Worm (Caenorhabditis elegans) whole organism, L4 larva: ENCODE measurements around the gene F13D12.5.

Experiments used
- F26F4.8 ChIP-seq: fragments of 200-800 bp; sonication (Bioruptor generic); conservative IDR thresholded peaks from 2 replicates; pipeline ENCODE4 v1.3.6; 2022; ENCODE audit warnings: missing genetic modification characterization, missing compliant biosample characterization
- R02D3.7 ChIP-seq: fragments of 150-350 bp; sonication (generic microtip); optimal IDR thresholded peaks from 3 replicates; lab custom pipeline; 2014; ENCODE audit warnings: missing biosample characterization, missing genetic modification characterization
- T20F7.1 ChIP-seq: fragments of 200-800 bp; sonication (Bioruptor generic); optimal IDR thresholded peaks from 2 replicates; lab custom pipeline; 2018; ENCODE audit warnings: mild to moderate bottlenecking, missing genetic modification characterization, missing compliant biosample characterization
- T26A8.4 ChIP-seq: fragments of 200-800 bp; sonication (Bioruptor generic); IDR thresholded peaks from 2 replicates; pipeline ENCODE4 v1.3.6; 2022; ENCODE audit warnings: missing genetic modification characterization, missing compliant biosample characterization
- Y105C5A.15 ChIP-seq: fragments of 200-800 bp; sonication (Bioruptor generic); IDR thresholded peaks from 2 replicates; pipeline ENCODE4 v1.3.6; 2022; ENCODE audit warnings: missing genetic modification characterization, missing compliant biosample characterization
- Y48G9A.11 ChIP-seq: fragments of 200-800 bp; sonication (Bioruptor generic); IDR thresholded peaks from 2 replicates; pipeline ENCODE4 v1.3.6; 2022; ENCODE audit warnings: missing genetic modification reagents, missing genetic modification characterization, missing compliant biosample characterization
- Y75B8A.6 ChIP-seq: fragments of 200-800 bp; sonication (Bioruptor generic); IDR thresholded peaks from 2 replicates; pipeline ENCODE4 v1.3.6; 2022; ENCODE audit warnings: missing genetic modification reagents, missing genetic modification characterization, missing compliant biosample characterization
- ZK337.2 ChIP-seq: fragments of 200-800 bp; sonication (Bioruptor generic); IDR thresholded peaks from 2 replicates; pipeline ENCODE4 v1.3.6; 2022; ENCODE audit warnings: missing genetic modification reagents, missing genetic modification characterization, missing compliant biosample characterization
- ZK546.5 ChIP-seq, 2 experiments: sonication (generic microtip); optimal IDR thresholded peaks; 2 replicates each; lab custom pipeline; 2017; ENCODE audit warnings: missing biosample characterization in 2 of 2, missing genetic modification characterization in 2 of 2
- ceh-20 ChIP-seq: fragments of 200-800 bp; sonication (Bioruptor generic); IDR thresholded peaks from 2 replicates; pipeline ENCODE4 v1.3.6; 2022; ENCODE audit warnings: missing genetic modification reagents, missing genetic modification characterization, missing compliant biosample characterization
- ceh-28 ChIP-seq: fragments of 150-350 bp; optimal IDR thresholded peaks from 2 replicates; lab custom pipeline; 2014; ENCODE audit warnings: missing biosample characterization, missing genetic modification reagents, missing genetic modification characterization
- ces-1 ChIP-seq: fragments of 150-350 bp; sonication (generic microtip); optimal IDR thresholded peaks from 4 replicates; lab custom pipeline; 2014; ENCODE audit warnings: missing biosample characterization, missing genetic modification reagents, missing genetic modification characterization
- ctbp-1 ChIP-seq: fragments of 200-800 bp; sonication (Bioruptor generic); IDR thresholded peaks from 2 replicates; pipeline ENCODE4 v1.3.6; 2022; ENCODE audit warnings: missing genetic modification reagents, missing genetic modification characterization, missing compliant biosample characterization
- daf-12 ChIP-seq: fragments of 150-350 bp; optimal IDR thresholded peaks from 2 replicates; lab custom pipeline; 2014; ENCODE audit warnings: missing biosample characterization, missing genetic modification reagents, missing genetic modification characterization
- daf-19 ChIP-seq: fragments of 200-800 bp; sonication (Bioruptor generic); conservative IDR thresholded peaks from 2 replicates; pipeline ENCODE4 v1.3.6; 2022; ENCODE audit warnings: missing genetic modification characterization, missing compliant biosample characterization
- dmd-8 ChIP-seq: fragments of 200-800 bp; sonication (Bioruptor generic); IDR thresholded peaks from 2 replicates; pipeline ENCODE4 v1.3.6; 2022; ENCODE audit warnings: missing genetic modification characterization, missing compliant biosample characterization
- dve-1 ChIP-seq: sonication (generic microtip); optimal IDR thresholded peaks from 2 replicates; lab custom pipeline; 2017; ENCODE audit warnings: antibody characterized with exemption, mild to moderate bottlenecking, missing genetic modification characterization, missing compliant biosample characterization; ENCODE audit not compliant: insufficient read depth
- gei-8 ChIP-seq: fragments of 200-800 bp; sonication (Bioruptor generic); optimal IDR thresholded peaks from 2 replicates; lab custom pipeline; 2018; ENCODE audit warnings: mild to moderate bottlenecking, missing genetic modification characterization, missing compliant biosample characterization
- hmg-1.1 ChIP-seq: fragments of 200-800 bp; sonication (Bioruptor generic); IDR thresholded peaks from 2 replicates; pipeline ENCODE4 v1.3.6; 2022; ENCODE audit warnings: missing genetic modification reagents, missing genetic modification characterization, missing compliant biosample characterization
- lin-1 ChIP-seq: fragments of 200-800 bp; sonication (Bioruptor generic); IDR thresholded peaks from 2 replicates; pipeline ENCODE4 v1.3.6; 2022; ENCODE audit warnings: missing genetic modification reagents, missing genetic modification characterization, missing compliant biosample characterization
- lin-13 ChIP-seq: fragments of 150-350 bp; optimal IDR thresholded peaks from 2 replicates; lab custom pipeline; 2014; ENCODE audit warnings: missing biosample characterization, missing genetic modification reagents, missing genetic modification characterization
- lin-15B ChIP-seq: fragments of 150-350 bp; sonication (generic microtip); optimal IDR thresholded peaks from 3 replicates; lab custom pipeline; 2014; ENCODE audit warnings: missing biosample characterization, missing genetic modification characterization
- lin-29 ChIP-seq: fragments of 200-800 bp; sonication (Bioruptor generic); IDR thresholded peaks from 2 replicates; pipeline ENCODE4 v1.3.6; 2022; ENCODE audit warnings: missing genetic modification reagents, missing genetic modification characterization, missing compliant biosample characterization
- lin-38 ChIP-seq: fragments of 200-800 bp; sonication (Bioruptor generic); IDR thresholded peaks from 2 replicates; pipeline ENCODE4 v1.3.6; 2022; ENCODE audit warnings: missing genetic modification reagents, missing genetic modification characterization, missing compliant biosample characterization
- lin-39 ChIP-seq: fragments of 150-350 bp; optimal IDR thresholded peaks from 2 replicates; lab custom pipeline; 2014; ENCODE audit warnings: missing biosample characterization, missing genetic modification reagents, missing genetic modification characterization
- lsy-2 ChIP-seq, 2 experiments: fragments of 150-350 bp in 1 of 2; sonication (generic microtip) in 1 of 2; optimal IDR thresholded peaks; 2 replicates each; lab custom pipeline; 2014 to 2017; ENCODE audit warnings: missing biosample characterization in 2 of 2, missing genetic modification characterization in 2 of 2
- mdl-1 ChIP-seq, 2 experiments: fragments of 150-350 bp in 1 of 2; sonication (generic microtip) in 1 of 2; optimal IDR thresholded peaks; 2 replicates each; lab custom pipeline; 2014 to 2017; ENCODE audit warnings: missing biosample characterization in 2 of 2, missing genetic modification characterization in 2 of 2
- mep-1 ChIP-seq: fragments of 150-350 bp; sonication (generic microtip); optimal IDR thresholded peaks from 3 replicates; lab custom pipeline; 2014; ENCODE audit warnings: missing biosample characterization, missing genetic modification characterization
- mes-2 ChIP-seq: sonication (generic microtip); optimal IDR thresholded peaks from 2 replicates; lab custom pipeline; 2016; ENCODE audit warnings: missing genotype, mild to moderate bottlenecking, missing genetic modification characterization, missing compliant biosample characterization; ENCODE audit not compliant: poor library complexity, severe bottlenecking
- mxl-3 ChIP-seq: fragments of 200-800 bp; sonication (Bioruptor generic); optimal IDR thresholded peaks from 2 replicates; lab custom pipeline; 2018; ENCODE audit warnings: mild to moderate bottlenecking, missing genetic modification characterization, missing compliant biosample characterization
- nhr-11 ChIP-seq: fragments of 150-350 bp; optimal IDR thresholded peaks from 2 replicates; lab custom pipeline; 2014; ENCODE audit warnings: missing biosample characterization, missing genetic modification characterization
- nhr-237 ChIP-seq: sonication (generic microtip); optimal IDR thresholded peaks from 2 replicates; lab custom pipeline; 2017; ENCODE audit warnings: missing biosample characterization, missing genetic modification characterization
- nhr-6 ChIP-seq: fragments of 150-350 bp; optimal IDR thresholded peaks from 2 replicates; lab custom pipeline; 2014; ENCODE audit warnings: missing biosample characterization, missing genetic modification characterization
- pha-4 ChIP-seq, 2 experiments: fragments of 150-350 bp in 1 of 2; fragments of 200-800 bp in 1 of 2; sonication (Bioruptor generic) in 1 of 2; IDR thresholded peaks in 1 of 2; optimal IDR thresholded peaks in 1 of 2; 2 replicates each; pipeline versions ENCODE4 v1.3.6 to Lab custom; 2014 to 2022; ENCODE audit warnings: missing genetic modification characterization in 2 of 2, missing genetic modification reagents in 2 of 2, missing biosample characterization in 1 of 2, missing compliant biosample characterization in 1 of 2
- snpc-1.2 ChIP-seq: fragments of 200-800 bp; sonication (Bioruptor generic); IDR thresholded peaks from 2 replicates; pipeline ENCODE4 v1.3.6; 2022; ENCODE audit warnings: missing genetic modification reagents, missing genetic modification characterization, missing compliant biosample characterization
- snpc-4 ChIP-seq: fragments of 150-350 bp; optimal IDR thresholded peaks from 2 replicates; lab custom pipeline; 2014; ENCODE audit warnings: missing biosample characterization, missing genetic modification characterization
- spr-1 ChIP-seq: sonication (generic microtip); optimal IDR thresholded peaks from 2 replicates; lab custom pipeline; 2016; ENCODE audit warnings: mild to moderate bottlenecking, missing genetic modification characterization, missing compliant biosample characterization
- spr-3 ChIP-seq: fragments of 200-800 bp; sonication (Bioruptor generic); optimal IDR thresholded peaks from 2 replicates; lab custom pipeline; 2018; ENCODE audit warnings: mild to moderate bottlenecking, missing genetic modification characterization, missing compliant biosample characterization
- unc-39 ChIP-seq: sonication (generic microtip); optimal IDR thresholded peaks from 2 replicates; lab custom pipeline; 2017; ENCODE audit warnings: missing biosample characterization, missing genetic modification characterization
- unc-62 ChIP-seq, 3 experiments: fragments of 150-350 bp in 1 of 3; sonication (generic microtip); optimal IDR thresholded peaks in 2 of 3; peaks in 1 of 3; 1 replicate in 1 of 3; 2 replicates in 2 of 3; lab custom pipeline; 2014 to 2017; ENCODE audit warnings: missing biosample characterization in 3 of 3, missing genetic modification characterization in 3 of 3, missing genetic modification reagents in 3 of 3, missing genotype in 1 of 3
- zfp-3 ChIP-seq: fragments of 200-800 bp; sonication (Bioruptor generic); conservative IDR thresholded peaks from 2 replicates; pipeline ENCODE4 v1.3.6; 2022; ENCODE audit warnings: missing genetic modification reagents, missing genetic modification characterization, missing compliant biosample characterization
- zip-11 ChIP-seq: fragments of 200-800 bp; sonication (Bioruptor generic); IDR thresholded peaks from 2 replicates; pipeline ENCODE4 v1.3.6; 2022; ENCODE audit warnings: missing genetic modification characterization, missing compliant biosample characterization
- zip-2 ChIP-seq: fragments of 150-350 bp; optimal IDR thresholded peaks from 2 replicates; lab custom pipeline; 2014; ENCODE audit warnings: missing biosample characterization, missing genetic modification characterization
- ztf-7 ChIP-seq: fragments of 150-350 bp; optimal IDR thresholded peaks from 2 replicates; lab custom pipeline; 2014; ENCODE audit warnings: missing biosample characterization, missing genetic modification characterization

Gene F13D12.5

ce11 chrII:11746782-11747288 lies 20.2 kb downstream of the F13D12.5 start (continued):
- peak; percentile 82 for TF ChIP-seq mep-1
- peak; percentile 59 for TF ChIP-seq nhr-6 (tag; lab: Kevin White, UChicago)
- TF ChIP-seq ceh-20 (GFP tag; lab: Robert Waterston, UW): peak; percentile 66
- peak; percentile 54 for TF ChIP-seq ceh-28 (tag; lab: Kevin White, UChicago)
- TF ChIP-seq zip-11 (GFP tag; lab: Robert Waterston, UW): no peak
- TF ChIP-seq ZK546.5 (tag; optimal IDR thresholded peaks at IDR 0.05; lab: Kevin White, UChicago): no peak
- TF ChIP-seq dmd-8 (GFP tag; lab: Robert Waterston, UW): no peak
- TF ChIP-seq Y48G9A.11: no peak
- no peak for TF ChIP-seq snpc-1.2 (GFP tag; lab: Robert Waterston, UW)
- TF ChIP-seq lin-15B (tag; lab: Kevin White, UChicago): no peak
- TF ChIP-seq ZK337.2 (GFP tag; lab: Robert Waterston, UW): no peak
- TF ChIP-seq Y105C5A.15 (GFP tag; lab: Robert Waterston, UW): 0 out of 2 replicates have a peak, but pooled peaks have one; percentile 30
- no peak for TF ChIP-seq unc-39 (tag; lab: Kevin White, UChicago)
- TF ChIP-seq lsy-2 (tag; optimal IDR thresholded peaks at IDR 0.05; lab: Kevin White, UChicago): peak; percentile 46 to 59
- TF ChIP-seq hmg-1.1 (GFP tag; lab: Robert Waterston, UW): peak; percentile 83; the same call in 1 of the 2 replicates
- TF ChIP-seq F26F4.8 (GFP tag; lab: Robert Waterston, UW): no peak
- TF ChIP-seq R02D3.7: no peak

ce11 chrII:11747889-11748288 lies 21.3 kb downstream of the F13D12.5 start:
- TF ChIP-seq T20F7.1 (GFP tag; lab: Kevin White, UChicago) (peak; percentile 35), daf-19 (no peak), lin-38 (0 out of 2 replicates have a peak, but pooled peaks have one; percentile 9), mes-2 (tag; lab: Kevin White, UChicago) (peak; percentile 15), lsy-2 (tag; optimal IDR thresholded peaks at IDR 0.05; lab: Kevin White, UChicago) (peak; percentile 24 to 95), zfp-3 (GFP tag; lab: Robert Waterston, UW) (no peak), zip-2 (no peak)

ce11 chrII:11748494-11748893 lies 21.9 kb downstream of the F13D12.5 start, which contains the start of the genes F44E5.17 and gpb-1:
TSS of gene F44E5.17 (minus strand) at chrII:11748594.
TSS of gene gpb-1 (minus strand) at chrII:11748611.
- TF ChIP-seq mdl-1 (tag; optimal IDR thresholded peaks at IDR 0.05; lab: Kevin White, UChicago) (no peak), zip-11 (GFP tag; lab: Robert Waterston, UW) (no peak), R02D3.7 (no peak), dve-1 (tag; lab: Kevin White, UChicago) (peak; percentile 22), pha-4 (GFP tag; IDR thresholded peaks at IDR 0.05; lab: Robert Waterston, UW) (0 out of 2 replicates have a peak, but pooled peaks have one; percentile 23), pha-4 (tag; optimal IDR thresholded peaks at IDR 0.05; lab: Kevin White, UChicago) (no peak), gei-8 (GFP tag; lab: Kevin White, UChicago) (no peak), snpc-4 (tag; lab: Kevin White, UChicago) (no peak), spr-1 (tag; lab: Kevin White, UChicago) (no peak), nhr-237 (no peak), ztf-7 (tag; lab: Kevin White, UChicago) (no peak), ceh-28 (tag; lab: Kevin White, UChicago) (peak; percentile 2), unc-39 (tag; lab: Kevin White, UChicago) (no peak), nhr-11 (tag; lab: Kevin White, UChicago) (no peak), hmg-1.1 (GFP tag; lab: Robert Waterston, UW) (no peak), mep-1 (peak; percentile 20), ctbp-1 (GFP tag; lab: Robert Waterston, UW) (no peak), lin-13 (GFP tag; lab: Kevin White, UChicago) (no peak), lin-15B (tag; lab: Kevin White, UChicago) (no peak), spr-3 (no peak), T26A8.4 (no peak), lin-29 (GFP tag; lab: Robert Waterston, UW) (no peak), F26F4.8 (GFP tag; lab: Robert Waterston, UW) (no peak), unc-62 (GFP tag; optimal IDR thresholded peaks at IDR 0.05 in 1 of 2; lab: Kevin White, UChicago) (no peak), unc-62 (tag; optimal IDR thresholded peaks at IDR 0.05; lab: Kevin White, UChicago) (no peak), snpc-1.2 (GFP tag; lab: Robert Waterston, UW) (no peak), lin-39 (tag; lab: Kevin White, UChicago) (no peak), mxl-3 (GFP tag; lab: Kevin White, UChicago) (no peak), lin-1 (GFP tag; lab: Robert Waterston, UW) (no peak), ces-1 (GFP tag; lab: Kevin White, UChicago) (no peak), Y75B8A.6 (GFP tag; lab: Robert Waterston, UW) (no peak), daf-12 (no peak)
